Worm (Caenorhabditis elegans) whole organism, midembryonic: ENCODE data around the gene F36G9.3.

Source experiments
- T22C8.4 ChIP-seq: fragments of 200-800 bp; sonication (Bioruptor generic); IDR thresholded peaks from 2 replicates; pipeline ENCODE4 v1.3.6; 2022; ENCODE audit warnings: missing genetic modification characterization, missing compliant biosample characterization
- cog-1 ChIP-seq: sonication (generic microtip); optimal IDR thresholded peaks from 2 replicates; lab custom pipeline; 2016; ENCODE audit warnings: missing genetic modification characterization, missing compliant biosample characterization
- flt-1 ChIP-seq: fragments of 200-800 bp; sonication (Bioruptor generic); IDR thresholded peaks from 2 replicates; pipeline ENCODE4 v1.3.6; 2022; ENCODE audit warnings: missing genetic modification characterization, missing compliant biosample characterization
- klf-2 ChIP-seq: fragments of 200-800 bp; sonication (Bioruptor generic); conservative IDR thresholded peaks from 2 replicates; pipeline ENCODE4 v1.3.6; 2022; ENCODE audit warnings: missing genetic modification reagents, missing genetic modification characterization, missing compliant biosample characterization
- med-1 ChIP-seq: sonication (generic microtip); optimal IDR thresholded peaks from 2 replicates; lab custom pipeline; 2017; ENCODE audit warnings: missing genetic modification characterization, mild to moderate bottlenecking, missing compliant biosample characterization, antibody characterized with exemption, missing genetic modification reagents; ENCODE audit not compliant: insufficient read depth
- ref-1 ChIP-seq: fragments of 200-800 bp; sonication (Bioruptor generic); conservative IDR thresholded peaks from 2 replicates; pipeline ENCODE4 v1.3.6; 2022; ENCODE audit warnings: missing genetic modification reagents, missing genetic modification characterization, missing compliant biosample characterization
- tab-1 ChIP-seq: fragments of 200-800 bp; sonication (Bioruptor generic); IDR thresholded peaks from 2 replicates; pipeline ENCODE4 v1.3.6; 2022; ENCODE audit warnings: missing genetic modification characterization, missing compliant biosample characterization
- ztf-23 ChIP-seq: fragments of 200-800 bp; sonication (Bioruptor generic); IDR thresholded peaks from 2 replicates; pipeline ENCODE4 v1.3.6; 2022; ENCODE audit warnings: missing genetic modification reagents, missing genetic modification characterization, missing compliant biosample characterization
- ztf-29 ChIP-seq: fragments of 200-800 bp; sonication (Bioruptor generic); IDR thresholded peaks from 2 replicates; pipeline ENCODE4 v1.3.6; 2022; ENCODE audit warnings: missing genetic modification reagents, missing genetic modification characterization, missing compliant biosample characterization

DNA sequence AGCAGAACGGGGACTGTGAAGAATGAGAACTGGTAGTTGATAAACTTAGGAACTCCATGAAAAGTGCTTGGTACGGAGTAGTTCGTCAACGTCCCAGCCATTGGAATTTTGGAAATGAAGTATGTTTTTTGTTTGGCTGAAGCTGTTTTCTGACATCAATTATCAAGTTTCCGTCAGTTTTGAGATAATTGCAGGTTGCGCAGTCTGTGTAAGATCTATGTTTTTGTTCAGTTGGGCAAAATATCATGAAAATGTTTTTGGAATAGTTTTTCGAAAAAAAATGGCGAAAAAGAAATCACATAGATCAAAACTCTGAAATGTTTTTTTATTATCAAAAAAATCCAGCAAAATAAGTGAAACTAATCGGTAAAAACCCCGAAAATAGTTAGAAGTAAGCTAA is 17.6 kb downstream of the F36G9.3 start, which contains the start of gene sru-22:
- TF ChIP-seq flt-1 (GFP tag; lab: Robert Waterston, UW) = no peak
- TF ChIP-seq ztf-23 = no peak
- no peak for TF ChIP-seq T22C8.4
- no peak for TF ChIP-seq klf-2
- TF ChIP-seq cog-1 (tag; lab: Kevin White, UChicago) = no peak
- TF ChIP-seq med-1 (GFP tag; lab: Kevin White, UChicago) = no peak
- no peak for TF ChIP-seq ref-1 (GFP tag; lab: Robert Waterston, UW)
- TF ChIP-seq ztf-29 (GFP tag; lab: Robert Waterston, UW) = no peak
- TF ChIP-seq tab-1 (GFP tag; lab: Robert Waterston, UW) = no peak
